Worm (Caenorhabditis elegans) whole organism, L4/young adult: ENCODE results near the gene srxa-1.

Experiments used
- W03F9.2 ChIP-seq: fragments of 150-350 bp; optimal IDR thresholded peaks from 2 replicates; lab custom pipeline; 2014; ENCODE audit warnings: missing biosample characterization, missing genetic modification characterization
- dao-5 ChIP-seq: sonication (generic microtip); optimal IDR thresholded peaks from 2 replicates; lab custom pipeline; 2016; ENCODE audit warnings: missing genotype, missing genetic modification characterization, moderate library complexity, missing compliant biosample characterization
- him-1 ChIP-seq: sonication (generic microtip); optimal IDR thresholded peaks from 2 replicates; lab custom pipeline; 2016; ENCODE audit warnings: missing genotype, missing genetic modification reagents, missing genetic modification characterization, missing compliant biosample characterization

DNA sequence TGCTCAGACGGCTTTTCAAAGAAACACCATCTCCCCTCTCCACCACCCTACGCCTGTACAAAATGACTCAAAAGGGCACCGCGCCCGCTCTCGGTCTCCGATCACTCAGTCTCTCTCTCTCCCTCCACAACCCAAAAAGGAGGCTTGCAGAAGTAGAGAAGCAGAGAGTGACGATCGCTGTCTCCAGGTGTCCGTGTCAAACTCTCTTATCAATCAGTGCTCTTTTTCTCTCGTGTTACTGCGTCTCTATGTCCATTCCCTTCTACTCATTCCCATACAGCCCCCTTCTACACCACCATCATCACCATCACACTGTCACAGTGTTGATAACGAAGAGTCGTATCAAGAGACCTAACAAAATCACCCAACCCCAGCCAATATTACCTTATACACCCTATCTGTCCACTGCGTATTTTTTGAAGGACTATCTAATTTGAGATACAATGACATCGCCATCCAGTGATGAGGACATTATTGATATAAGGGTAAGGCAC lies 20.8 kb downstream of the srxa-1 start, which contains the start of gene pha-4:
- TF ChIP-seq W03F9.2 (tag; lab: Kevin White, UChicago) (no peak), him-1 (no peak), dao-5 (no peak)
